Worm (Caenorhabditis elegans) whole organism, L1 larva: Measurements from ENCODE around the gene C35B1.4.

ENCODE experiments used
- ceh-82 ChIP-seq, 3 experiments: fragments of 150-350 bp in 1 of 3; sonication (generic microtip) in 2 of 3; optimal IDR thresholded peaks; 2 replicates each; lab custom pipeline; 2014 to 2017; ENCODE audit warnings: missing biosample characterization in 3 of 3, missing genetic modification characterization in 3 of 3
- egl-13 ChIP-seq: sonication (generic microtip); optimal IDR thresholded peaks from 2 replicates; lab custom pipeline; 2016; ENCODE audit warnings: missing genotype, missing genetic modification reagents, missing genetic modification characterization, missing compliant biosample characterization
- hlh-17 ChIP-seq: fragments of 200-800 bp; sonication (Bioruptor generic); optimal IDR thresholded peaks from 2 replicates; lab custom pipeline; 2018; ENCODE audit warnings: missing genetic modification characterization, mild to moderate bottlenecking, missing compliant biosample characterization, moderate library complexity, borderline replicate concordance
- nhr-77 ChIP-seq: fragments of 150-350 bp; optimal IDR thresholded peaks from 2 replicates; lab custom pipeline; 2014; ENCODE audit warnings: missing biosample characterization, missing genetic modification characterization
- nhr-90 ChIP-seq: sonication (generic microtip); optimal IDR thresholded peaks from 2 replicates; lab custom pipeline; 2016; ENCODE audit warnings: mild to moderate bottlenecking, missing genetic modification characterization, missing compliant biosample characterization; ENCODE audit not compliant: poor library complexity
- skn-1 ChIP-seq: fragments of 150-350 bp; optimal IDR thresholded peaks from 2 replicates; lab custom pipeline; 2014; ENCODE audit warnings: missing biosample characterization, missing genetic modification characterization
- snu-23 ChIP-seq: sonication (generic microtip); optimal IDR thresholded peaks from 2 replicates; lab custom pipeline; 2016; ENCODE audit warnings: missing genetic modification characterization, missing compliant biosample characterization
- unc-86 ChIP-seq: sonication (generic microtip); optimal IDR thresholded peaks from 2 replicates; lab custom pipeline; 2016; ENCODE audit warnings: missing genetic modification characterization, missing compliant biosample characterization
- ztf-11 ChIP-seq, 2 experiments: sonication (generic microtip); optimal IDR thresholded peaks; 2 replicates each; lab custom pipeline; 2016 to 2017; ENCODE audit warnings: missing genetic modification characterization in 2 of 2, missing biosample characterization in 1 of 2, missing compliant biosample characterization in 1 of 2
- ztf-4 ChIP-seq: fragments of 150-350 bp; optimal IDR thresholded peaks from 2 replicates; lab custom pipeline; 2014; ENCODE audit warnings: missing biosample characterization, missing genetic modification characterization

- no peak for TF ChIP-seq ztf-11 (tag; optimal IDR thresholded peaks at IDR 0.05; lab: Kevin White, UChicago)
- no peak for TF ChIP-seq unc-86
- TF ChIP-seq skn-1 (tag; lab: Kevin White, UChicago), result no peak
- TF ChIP-seq ztf-4, result no peak
- no peak for TF ChIP-seq hlh-17 (GFP tag; lab: Kevin White, UChicago)
- no peak for TF ChIP-seq snu-23
- no peak for TF ChIP-seq nhr-77
- no peak for TF ChIP-seq nhr-90 (tag; lab: Kevin White, UChicago)
- no peak for TF ChIP-seq ceh-82 (tag; optimal IDR thresholded peaks at IDR 0.05; lab: Kevin White, UChicago)
- TF ChIP-seq egl-13 (tag; lab: Kevin White, UChicago), result no peak
Measured at ce11 chrIV:4053405-4053804, 26.2 kb upstream of the C35B1.4 start.
